Fruit fly (Drosophila melanogaster) whole organism, pupa: ENCODE data around the gene CG7275.

Experiments
- CG10348 ChIP-seq: fragments of 200-800 bp; sonication (Bioruptor generic); IDR thresholded peaks from 2 replicates; pipeline ENCODE4 v1.3.6; 2022; ENCODE audit warnings: missing biosample characterization, missing genetic modification characterization
- CG12605 ChIP-seq: fragments of 200-800 bp; sonication (Bioruptor generic); IDR thresholded peaks from 2 replicates; pipeline ENCODE4 v1.3.6; 2022; ENCODE audit warnings: missing biosample characterization, missing genetic modification characterization
- CG13204 ChIP-seq: fragments of 200-800 bp; sonication (Bioruptor generic); optimal IDR thresholded peaks from 2 replicates; lab custom pipeline; 2018; ENCODE audit warnings: missing biosample characterization, mild to moderate bottlenecking, missing genetic modification characterization, moderate library complexity
- CG14655 ChIP-seq: fragments of 200-800 bp; sonication (Bioruptor generic); optimal IDR thresholded peaks from 3 replicates; lab custom pipeline; 2017; ENCODE audit warnings: mild to moderate bottlenecking, missing biosample characterization, missing genetic modification reagents, missing genetic modification characterization
- CG15710 ChIP-seq: fragments of 200-800 bp; sonication (Bioruptor generic); optimal IDR thresholded peaks from 2 replicates; lab custom pipeline; 2018; ENCODE audit warnings: missing biosample characterization, mild to moderate bottlenecking, missing genetic modification characterization, moderate library complexity
- CG17806 ChIP-seq: fragments of 200-800 bp; sonication (Bioruptor generic); optimal IDR thresholded peaks from 2 replicates; lab custom pipeline; 2018; ENCODE audit warnings: missing biosample characterization, mild to moderate bottlenecking, missing genetic modification characterization, moderate library complexity
- CG32121 ChIP-seq: fragments of 200-800 bp; sonication (Bioruptor generic); IDR thresholded peaks from 2 replicates; pipeline ENCODE4 v1.3.6; 2022; ENCODE audit warnings: missing biosample characterization, missing genetic modification characterization
- CG34367 ChIP-seq: fragments of 200-800 bp; sonication (Bioruptor generic); optimal IDR thresholded peaks from 2 replicates; lab custom pipeline; 2018; ENCODE audit warnings: missing biosample characterization, mild to moderate bottlenecking, missing genetic modification characterization
- CG4496 ChIP-seq: fragments of 200-800 bp; sonication (Bioruptor generic); IDR thresholded peaks from 3 replicates; pipeline ENCODE4 v1.3.6; 2022; ENCODE audit warnings: missing biosample characterization, missing genetic modification characterization
- CG8159 ChIP-seq: fragments of 200-800 bp; sonication (Bioruptor generic); optimal IDR thresholded peaks from 3 replicates; lab custom pipeline; 2018; ENCODE audit warnings: missing biosample characterization, mild to moderate bottlenecking, missing genetic modification characterization, moderate library complexity
- CG8301 ChIP-seq: fragments of 200-800 bp; sonication (Bioruptor generic); optimal IDR thresholded peaks from 2 replicates; lab custom pipeline; 2018; ENCODE audit warnings: missing biosample characterization, mild to moderate bottlenecking, missing genetic modification characterization
- CG9948 ChIP-seq: fragments of 200-800 bp; sonication (Bioruptor generic); optimal IDR thresholded peaks from 2 replicates; lab custom pipeline; 2018; ENCODE audit warnings: missing biosample characterization, mild to moderate bottlenecking, missing genetic modification characterization, moderate library complexity
- D1 ChIP-seq: fragments of 200-800 bp; sonication (Bioruptor generic); optimal IDR thresholded peaks from 2 replicates; lab custom pipeline; 2018; ENCODE audit warnings: missing biosample characterization, mild to moderate bottlenecking, missing genetic modification characterization, moderate library complexity
- EcR ChIP-seq: fragments of 200-800 bp; sonication (Bioruptor generic); optimal IDR thresholded peaks from 3 replicates; lab custom pipeline; 2019; ENCODE audit warnings: missing biosample characterization, missing genetic modification characterization, mild to moderate bottlenecking, moderate library complexity, missing genetic modification reagents
- Ets98B ChIP-seq: fragments of 200-800 bp; sonication (Bioruptor generic); IDR thresholded peaks from 2 replicates; pipeline ENCODE4 v1.3.6; 2022; ENCODE audit warnings: missing biosample characterization, missing genetic modification characterization
- Pif1A ChIP-seq: fragments of 200-800 bp; sonication (Bioruptor generic); optimal IDR thresholded peaks from 3 replicates; lab custom pipeline; 2016; ENCODE audit warnings: missing biosample characterization, missing genetic modification characterization
- Pif1B ChIP-seq: fragments of 200-800 bp; sonication (Bioruptor generic); optimal IDR thresholded peaks from 3 replicates; lab custom pipeline; 2016; ENCODE audit warnings: missing biosample characterization, missing genetic modification characterization
- Snoo ChIP-seq: fragments of 200-800 bp; sonication (Bioruptor generic); optimal IDR thresholded peaks from 3 replicates; lab custom pipeline; 2017; ENCODE audit warnings: missing biosample characterization, mild to moderate bottlenecking, missing genetic modification characterization, inconsistent platforms
- fd96Ca ChIP-seq: fragments of 200-800 bp; sonication (Bioruptor generic); IDR thresholded peaks from 3 replicates; pipeline ENCODE4 v1.3.6; 2022; ENCODE audit warnings: missing biosample characterization, missing genetic modification characterization
- gl ChIP-seq: fragments of 200-800 bp; sonication (Bioruptor generic); optimal IDR thresholded peaks from 2 replicates; lab custom pipeline; 2018; ENCODE audit warnings: missing biosample characterization, mild to moderate bottlenecking, missing genetic modification characterization
- rn ChIP-seq: fragments of 200-800 bp; sonication (Bioruptor generic); IDR thresholded peaks from 2 replicates; pipeline ENCODE4 v1.3.6; 2022; ENCODE audit warnings: missing biosample characterization, missing genetic modification characterization

CG7275 gene

dm6 chr3L:15539903-15540409 lies 41.2 kb downstream of the CG7275 start:
- TF ChIP-seq fd96Ca (no peak), CG8159 (no peak), D1 (tag; lab: Kevin White, UChicago) (no peak), CG14655 (no peak), Snoo (no peak), gl (tag; lab: Kevin White, UChicago) (no peak), CG4496 (no peak), EcR (no peak), CG32121 (GFP tag; lab: Robert Waterston, UW) (no peak), CG9948 (no peak), rn (GFP tag; lab: Robert Waterston, UW) (no peak), CG10348 (GFP tag; lab: Robert Waterston, UW) (no peak), CG13204 (GFP tag; lab: Kevin White, UChicago) (no peak)

DNA sequence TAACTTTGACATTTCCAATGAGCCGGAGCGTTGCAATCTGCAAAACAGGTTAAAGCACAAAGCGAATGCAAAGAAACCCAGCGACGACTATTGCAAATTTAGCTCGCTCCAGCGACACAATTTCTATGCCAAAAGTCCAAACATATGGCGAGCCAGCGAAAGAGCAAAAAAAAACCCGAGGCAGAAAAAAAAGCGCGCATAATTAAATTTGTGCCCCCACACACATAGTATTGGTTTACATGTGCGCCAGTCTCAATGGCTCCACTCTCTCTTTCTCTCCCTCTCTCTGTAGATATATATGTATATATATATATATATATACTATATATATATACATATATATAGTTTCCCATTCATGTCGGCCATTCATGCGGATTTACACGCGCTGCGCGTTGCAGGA lies 41.9 kb downstream of the CG7275 start:
- TF ChIP-seq CG8301 (tag; lab: Kevin White, UChicago) (no peak), CG12605 (GFP tag; lab: Robert Waterston, UW) (0 out of 2 replicates have a peak, but pooled peaks have one; percentile 8), CG14655 (peak; percentile 1)
- TF ChIP-seq, all 21 proteins: peak for 2

dm6 chr3L:15541281-15541680 lies 42.5 kb downstream of the CG7275 start:
- TF ChIP-seq fd96Ca (no peak), gl (tag; lab: Kevin White, UChicago) (no peak), CG8159 (no peak), CG34367 (tag; lab: Kevin White, UChicago) (no peak), Snoo (no peak), EcR (no peak), rn (GFP tag; lab: Robert Waterston, UW) (no peak), Ets98B (GFP tag; lab: Robert Waterston, UW) (no peak), CG9948 (no peak), CG15710 (tag; lab: Kevin White, UChicago) (no peak), CG12605 (GFP tag; lab: Robert Waterston, UW) (no peak), D1 (tag; lab: Kevin White, UChicago) (no peak), CG17806 (tag; lab: Kevin White, UChicago) (no peak), CG14655 (no peak), CG10348 (GFP tag; lab: Robert Waterston, UW) (no peak), CG13204 (GFP tag; lab: Kevin White, UChicago) (no peak), CG4496 (no peak), Pif1B (no peak)
- TF ChIP-seq, all 21 proteins: peak for 0

dm6 chr3L:15543049-15543448 lies 44.3 kb downstream of the CG7275 start:
- TF ChIP-seq Pif1A (GFP tag; lab: Kevin White, UChicago) (no peak), CG32121 (GFP tag; lab: Robert Waterston, UW) (no peak), CG4496 (0 out of 3 replicates have a peak, but pooled peaks have one; percentile 2), Snoo (no peak), fd96Ca (no peak), CG9948 (no peak), CG12605 (GFP tag; lab: Robert Waterston, UW) (no peak), rn (GFP tag; lab: Robert Waterston, UW) (no peak)

DNA sequence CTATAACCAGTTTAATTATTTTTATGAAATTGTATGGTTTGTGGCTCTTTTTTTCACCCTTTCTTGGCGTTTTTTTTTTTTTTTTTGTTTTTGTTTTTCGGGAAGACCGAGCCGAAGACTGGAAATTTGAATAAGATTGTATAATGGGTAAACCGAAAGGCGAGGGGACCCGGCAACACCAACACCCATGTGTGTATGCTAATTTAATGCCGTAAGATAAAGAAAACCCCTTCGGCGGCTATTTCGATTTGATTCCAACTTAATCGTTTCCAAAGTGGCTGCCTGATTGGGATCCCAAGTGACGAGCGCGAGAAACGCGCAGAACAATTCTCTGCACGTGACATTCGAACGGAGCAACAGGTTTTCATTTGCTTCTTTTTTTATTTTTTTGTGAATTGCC lies 44.7 kb downstream of the CG7275 start:
- TF ChIP-seq Pif1A (GFP tag; lab: Kevin White, UChicago) (no peak), Ets98B (GFP tag; lab: Robert Waterston, UW) (no peak), D1 (tag; lab: Kevin White, UChicago) (no peak), Pif1B (no peak), fd96Ca (no peak), gl (tag; lab: Kevin White, UChicago) (no peak), EcR (no peak), rn (GFP tag; lab: Robert Waterston, UW) (no peak), CG8159 (no peak), CG17806 (tag; lab: Kevin White, UChicago) (no peak), CG15710 (tag; lab: Kevin White, UChicago) (no peak), Snoo (no peak)

DNA sequence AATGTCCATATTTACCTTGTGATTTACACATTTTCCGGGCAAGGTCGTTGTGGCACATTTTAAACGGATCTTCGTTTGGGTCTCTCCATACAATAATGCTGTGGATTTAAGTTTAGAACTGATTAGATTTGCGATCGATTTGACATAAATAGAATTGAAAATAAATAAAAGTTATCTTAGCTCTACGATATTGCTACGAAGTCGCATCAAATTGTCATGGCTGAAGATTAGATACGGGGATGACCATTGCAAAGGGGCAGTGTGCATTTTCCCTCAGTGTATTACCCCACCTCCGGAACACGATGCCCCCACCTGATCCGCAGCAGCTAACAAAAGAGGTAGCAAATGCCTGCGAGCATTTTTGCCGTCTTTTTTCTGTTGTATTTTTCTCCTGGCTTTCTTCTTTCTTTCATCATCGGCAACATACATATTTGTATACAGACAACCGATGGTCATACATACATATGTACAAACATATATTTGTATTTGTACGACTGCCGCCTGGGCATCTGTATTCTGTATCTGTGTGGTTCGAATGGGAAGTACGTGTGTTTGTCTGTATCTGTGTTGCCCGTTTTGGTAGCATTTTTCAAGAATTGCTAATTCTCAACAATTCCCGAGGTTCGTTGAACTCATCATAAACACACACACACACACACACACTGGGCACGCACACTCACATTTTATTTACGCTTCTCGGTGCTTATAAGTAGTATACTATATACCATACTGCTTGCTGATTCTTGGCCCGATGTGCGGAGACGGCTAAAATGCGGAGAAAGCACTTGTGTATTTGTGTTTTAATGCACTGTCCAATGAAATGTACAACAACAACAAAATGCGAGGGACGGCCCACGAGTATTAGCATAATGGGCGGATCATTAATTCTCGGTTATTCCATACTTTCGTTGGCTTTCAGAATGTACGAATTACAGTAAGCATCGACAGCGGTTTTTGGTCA lies 46.0 kb downstream of the CG7275 start:
- no peak for TF ChIP-seq rn (GFP tag; lab: Robert Waterston, UW)
- no peak for TF ChIP-seq CG9948
- no peak for TF ChIP-seq CG13204 (GFP tag; lab: Kevin White, UChicago)
- TF ChIP-seq CG4496 = peak; percentile 15; the same call in 1 of the 3 replicates
- peak; percentile 11; the same call in 1 of the 2 replicates for TF ChIP-seq Ets98B (GFP tag; lab: Robert Waterston, UW)
- TF ChIP-seq Pif1B = no peak
- peak; percentile 60 for TF ChIP-seq CG14655
- TF ChIP-seq fd96Ca = no peak; the same call in 2 of the 3 replicates
- TF ChIP-seq CG12605 (GFP tag; lab: Robert Waterston, UW) = no peak
- TF ChIP-seq CG15710 (tag; lab: Kevin White, UChicago) = no peak
- TF ChIP-seq EcR = peak; percentile 72
- no peak for TF ChIP-seq CG34367 (tag; lab: Kevin White, UChicago)
- peak; percentile 24 for TF ChIP-seq Snoo
- no peak for TF ChIP-seq gl (tag; lab: Kevin White, UChicago)
- TF ChIP-seq CG8301 (tag; lab: Kevin White, UChicago) = peak; percentile 44
- TF ChIP-seq CG8159 = no peak
- TF ChIP-seq CG17806 (tag; lab: Kevin White, UChicago) = no peak
- TF ChIP-seq CG32121 (GFP tag; lab: Robert Waterston, UW) = no peak
- no peak for TF ChIP-seq CG10348 (GFP tag; lab: Robert Waterston, UW)
- TF ChIP-seq Pif1A (GFP tag; lab: Kevin White, UChicago) = peak; percentile 20
- no peak for TF ChIP-seq D1 (tag; lab: Kevin White, UChicago)
